Fruit fly (Drosophila melanogaster) whole organism, embryonic: ENCODE results near the gene PGRP-LF.

ENCODE experiments used
- CG11560 ChIP-seq: fragments of 200-800 bp; sonication (Bioruptor generic); IDR thresholded peaks from 3 replicates; pipeline ENCODE4 v1.3.6; 2022; ENCODE audit warnings: missing biosample characterization, missing genetic modification characterization
- CG12071 ChIP-seq: fragments of 200-800 bp; sonication (Bioruptor generic); optimal IDR thresholded peaks from 3 replicates; lab custom pipeline; 2018; ENCODE audit warnings: missing biosample characterization, mild to moderate bottlenecking, missing genetic modification characterization
- CG12391 ChIP-seq: fragments of 200-800 bp; sonication (Bioruptor generic); optimal IDR thresholded peaks from 3 replicates; lab custom pipeline; 2018; ENCODE audit warnings: missing biosample characterization, mild to moderate bottlenecking, missing genetic modification characterization, moderate library complexity
- CG1529 ChIP-seq: fragments of 200-800 bp; sonication (Bioruptor generic); optimal IDR thresholded peaks from 3 replicates; lab custom pipeline; 2018; ENCODE audit warnings: missing biosample characterization, missing genetic modification characterization
- CG16779 ChIP-seq: fragments of 200-800 bp; sonication (Bioruptor generic); IDR thresholded peaks from 2 replicates; pipeline ENCODE4 v1.3.6; 2022; ENCODE audit warnings: missing biosample characterization, missing genetic modification characterization
- CG2202 ChIP-seq: fragments of 200-800 bp; sonication (Bioruptor generic); optimal IDR thresholded peaks from 2 replicates; lab custom pipeline; 2018; ENCODE audit warnings: missing biosample characterization, mild to moderate bottlenecking, missing genetic modification characterization
- CG2889 ChIP-seq: fragments of 200-800 bp; sonication (Bioruptor generic); IDR thresholded peaks from 3 replicates; pipeline ENCODE4 v1.3.6; 2022; ENCODE audit warnings: missing biosample characterization, missing genetic modification characterization
- CG3065 ChIP-seq: fragments of 200-800 bp; sonication (Bioruptor generic); optimal IDR thresholded peaks from 2 replicates; lab custom pipeline; 2016; ENCODE audit warnings: missing biosample characterization, missing genetic modification characterization
- CG3838 ChIP-seq: fragments of 200-800 bp; sonication (Bioruptor generic); optimal IDR thresholded peaks from 3 replicates; lab custom pipeline; 2016; ENCODE audit warnings: missing biosample characterization, missing genetic modification characterization
- CG3847 ChIP-seq: fragments of 200-800 bp; sonication (Bioruptor generic); IDR thresholded peaks from 2 replicates; pipeline ENCODE4 v1.3.6; 2022; ENCODE audit warnings: missing biosample characterization, missing genetic modification characterization
- CG4328 ChIP-seq: fragments of 200-800 bp; sonication (Bioruptor generic); optimal IDR thresholded peaks from 3 replicates; lab custom pipeline; 2017; ENCODE audit warnings: missing biosample characterization, missing genetic modification reagents, missing genetic modification characterization
- CG43689 ChIP-seq: fragments of 200-800 bp; sonication (Bioruptor generic); IDR thresholded peaks from 2 replicates; pipeline ENCODE4 v1.3.6; 2022; ENCODE audit warnings: missing biosample characterization, missing genetic modification characterization
- CG4617 ChIP-seq: fragments of 200-800 bp; sonication (Bioruptor generic); optimal IDR thresholded peaks from 3 replicates; lab custom pipeline; 2016; ENCODE audit warnings: missing biosample characterization, missing genetic modification characterization, borderline replicate concordance
- CG8359 ChIP-seq: fragments of 200-800 bp; sonication (Bioruptor generic); optimal IDR thresholded peaks from 2 replicates; lab custom pipeline; 2017; ENCODE audit warnings: missing biosample characterization, mild to moderate bottlenecking, missing genetic modification characterization, borderline replicate concordance
- CG9932 ChIP-seq: fragments of 200-800 bp; sonication (Bioruptor generic); IDR thresholded peaks from 2 replicates; pipeline ENCODE4 v1.3.6; 2022; ENCODE audit warnings: missing biosample characterization, missing genetic modification characterization
- Drgx ChIP-seq: fragments of 200-800 bp; sonication (Bioruptor generic); IDR thresholded peaks from 2 replicates; pipeline ENCODE4 v1.3.6; 2022; ENCODE audit warnings: missing biosample characterization, missing genetic modification characterization
- H15 ChIP-seq: fragments of 200-800 bp; sonication (Bioruptor generic); IDR thresholded peaks from 3 replicates; pipeline ENCODE4 v1.3.6; 2022; ENCODE audit warnings: missing biosample characterization, missing genetic modification characterization
- HmgZ ChIP-seq: fragments of 200-800 bp; sonication (Bioruptor generic); optimal IDR thresholded peaks from 2 replicates; lab custom pipeline; 2018; ENCODE audit warnings: missing biosample characterization, mild to moderate bottlenecking, missing genetic modification characterization
- NFAT ChIP-seq: fragments of 200-800 bp; sonication (Bioruptor generic); IDR thresholded peaks from 2 replicates; pipeline ENCODE4 v1.3.6; 2022; ENCODE audit warnings: missing biosample characterization, missing genetic modification characterization
- Scr ChIP-seq: fragments of 200-800 bp; sonication (Bioruptor generic); IDR thresholded peaks from 2 replicates; pipeline ENCODE4 v1.3.6; 2022; ENCODE audit warnings: missing biosample characterization, missing genetic modification characterization; ENCODE audit not compliant: partially characterized antibody
- Usf ChIP-seq: fragments of 200-800 bp; sonication (Bioruptor generic); optimal IDR thresholded peaks from 2 replicates; lab custom pipeline; 2017; ENCODE audit warnings: missing genotype, missing biosample characterization, missing genetic modification characterization
- al ChIP-seq: fragments of 200-800 bp; sonication (Bioruptor generic); IDR thresholded peaks from 2 replicates; pipeline ENCODE4 v1.3.6; 2022; ENCODE audit warnings: missing biosample characterization, missing genetic modification characterization
- amos ChIP-seq: fragments of 200-800 bp; sonication (Bioruptor generic); IDR thresholded peaks from 2 replicates; pipeline ENCODE4 v1.3.6; 2022; ENCODE audit warnings: missing biosample characterization, missing genetic modification characterization; ENCODE audit not compliant: partially characterized antibody
- ase ChIP-seq: fragments of 200-800 bp; sonication (Bioruptor generic); IDR thresholded peaks from 3 replicates; pipeline ENCODE4 v1.3.6; 2022; ENCODE audit warnings: missing biosample characterization, missing genetic modification characterization
- ash1 ChIP-seq: fragments of 200-800 bp; sonication (Bioruptor generic); optimal IDR thresholded peaks from 2 replicates; lab custom pipeline; 2018; ENCODE audit warnings: missing biosample characterization, mild to moderate bottlenecking, missing genetic modification characterization
- bsh ChIP-seq, 2 experiments: fragments of 200-800 bp; sonication (Bioruptor generic); optimal IDR thresholded peaks; 2 replicates each; lab custom pipeline; 2017 to 2018; ENCODE audit warnings: mild to moderate bottlenecking in 2 of 2, missing biosample characterization in 2 of 2, missing genetic modification characterization in 2 of 2, moderate library complexity in 1 of 2
- btn ChIP-seq: fragments of 200-800 bp; sonication (Bioruptor generic); optimal IDR thresholded peaks from 2 replicates; lab custom pipeline; 2016; ENCODE audit warnings: missing biosample characterization, missing genetic modification characterization
- cato ChIP-seq: fragments of 200-800 bp; sonication (Bioruptor generic); optimal IDR thresholded peaks from 2 replicates; lab custom pipeline; 2016; ENCODE audit warnings: missing biosample characterization, missing genetic modification characterization, borderline replicate concordance
- corto ChIP-seq: fragments of 200-800 bp; sonication (Bioruptor generic); optimal IDR thresholded peaks from 2 replicates; lab custom pipeline; 2016; ENCODE audit warnings: missing biosample characterization, mild to moderate bottlenecking, missing genetic modification characterization, moderate library complexity
- dati ChIP-seq: fragments of 200-800 bp; sonication (Bioruptor generic); IDR thresholded peaks from 2 replicates; pipeline ENCODE4 v1.3.6; 2022; ENCODE audit warnings: missing biosample characterization, missing genetic modification characterization
- dimm ChIP-seq: fragments of 200-800 bp; sonication (Bioruptor generic); IDR thresholded peaks from 2 replicates; pipeline ENCODE4 v1.3.6; 2022; ENCODE audit warnings: missing biosample characterization, missing genetic modification characterization
- fru ChIP-seq: fragments of >200 bp; optimal IDR thresholded peaks from 2 replicates; lab custom pipeline; 2017
- ftz-f1 ChIP-seq: fragments of 200-800 bp; sonication (Bioruptor generic); optimal IDR thresholded peaks from 2 replicates; lab custom pipeline; 2016; ENCODE audit warnings: missing biosample characterization, missing genetic modification characterization
- gro ChIP-seq: fragments of 200-800 bp; sonication (Bioruptor generic); optimal IDR thresholded peaks from 2 replicates; lab custom pipeline; 2016; ENCODE audit warnings: missing biosample characterization, missing genetic modification characterization
- inv ChIP-seq: fragments of 200-800 bp; sonication (Bioruptor generic); IDR thresholded peaks from 2 replicates; pipeline ENCODE4 v1.3.6; 2022; ENCODE audit warnings: missing biosample characterization, missing genetic modification characterization; ENCODE audit not compliant: partially characterized antibody
- lola ChIP-seq, 3 experiments: fragments of >200 bp in 2 of 3; fragments of 200-800 bp in 1 of 3; sonication (Bioruptor generic) in 1 of 3; optimal IDR thresholded peaks; 2 replicates each; lab custom pipeline; 2017 to 2019; ENCODE audit warnings: missing biosample characterization in 3 of 3, missing genetic modification characterization in 3 of 3, mild to moderate bottlenecking in 1 of 3, moderate library complexity in 1 of 3
- mld ChIP-seq: fragments of 200-800 bp; sonication (Bioruptor generic); IDR thresholded peaks from 3 replicates; pipeline ENCODE4 v1.3.6; 2022; ENCODE audit warnings: missing biosample characterization, missing genetic modification characterization; ENCODE audit not compliant: partially characterized antibody
- nerfin-2 ChIP-seq: fragments of 200-800 bp; sonication (Bioruptor generic); IDR thresholded peaks from 2 replicates; pipeline ENCODE4 v1.3.6; 2022; ENCODE audit warnings: missing biosample characterization, missing genetic modification characterization; ENCODE audit not compliant: partially characterized antibody
- run ChIP-seq: fragments of 200-800 bp; sonication (Bioruptor generic); optimal IDR thresholded peaks from 3 replicates; lab custom pipeline; 2018; ENCODE audit warnings: missing biosample characterization, mild to moderate bottlenecking, missing genetic modification characterization
- salm ChIP-seq: fragments of 200-800 bp; sonication (Bioruptor generic); optimal IDR thresholded peaks from 2 replicates; lab custom pipeline; 2018; ENCODE audit warnings: missing biosample characterization, mild to moderate bottlenecking, missing genetic modification characterization
- so ChIP-seq: fragments of 200-800 bp; sonication (Bioruptor generic); IDR thresholded peaks from 3 replicates; pipeline ENCODE4 v1.3.6; 2022; ENCODE audit warnings: missing biosample characterization, missing genetic modification characterization
- ssp ChIP-seq: fragments of 200-800 bp; sonication (Bioruptor generic); IDR thresholded peaks from 2 replicates; pipeline ENCODE4 v1.3.6; 2022; ENCODE audit warnings: missing biosample characterization, missing genetic modification characterization
- stc ChIP-seq: fragments of 200-800 bp; sonication (Bioruptor generic); IDR thresholded peaks from 2 replicates; pipeline ENCODE4 v1.3.6; 2022; ENCODE audit warnings: missing biosample characterization, missing genetic modification characterization
- toy ChIP-seq: fragments of 200-800 bp; sonication (Bioruptor generic); IDR thresholded peaks from 2 replicates; pipeline ENCODE4 v1.3.6; 2022; ENCODE audit warnings: missing biosample characterization, missing genetic modification characterization
- unc-4 ChIP-seq: fragments of 200-800 bp; sonication (Bioruptor generic); IDR thresholded peaks from 2 replicates; pipeline ENCODE4 v1.3.6; 2022; ENCODE audit warnings: missing biosample characterization, missing genetic modification characterization; ENCODE audit not compliant: partially characterized antibody
- vfl ChIP-seq: fragments of 200-800 bp; sonication (Bioruptor generic); optimal IDR thresholded peaks from 2 replicates; lab custom pipeline; 2016; ENCODE audit warnings: missing biosample characterization, missing genetic modification characterization
- vvl ChIP-seq: fragments of 200-800 bp; sonication (Bioruptor generic); IDR thresholded peaks from 2 replicates; pipeline ENCODE4 v1.3.6; 2022; ENCODE audit warnings: missing biosample characterization, missing genetic modification characterization
- zen ChIP-seq: fragments of 200-800 bp; sonication (Bioruptor generic); optimal IDR thresholded peaks from 3 replicates; lab custom pipeline; 2018; ENCODE audit warnings: missing biosample characterization, mild to moderate bottlenecking, missing genetic modification characterization, moderate library complexity

PGRP-LF gene

dm6 chr3L:9377198-9378035 lies 28.0 kb downstream of the PGRP-LF start, which contains the start of gene Hsp26 (continued):
- TF ChIP-seq ase (peak; percentile 78), CG3065 (GFP tag; lab: Kevin White, UChicago) (peak; percentile 57), fru (no peak), bsh (GFP tag; optimal IDR thresholded peaks at IDR 0.05; lab: Kevin White, UChicago) (peak; percentile 74 to 93), so (GFP tag; lab: Robert Waterston, UW) (peak; percentile 92), corto (GFP tag; lab: Kevin White, UChicago) (peak; percentile 79), dimm (GFP tag; lab: Robert Waterston, UW) (peak; percentile 58; the same call in 1 of the 2 replicates), CG43689 (GFP tag; lab: Robert Waterston, UW) (peak; percentile 71), vfl (GFP tag; lab: Kevin White, UChicago) (peak; percentile 70), al (peak; percentile 35; the same call in 1 of the 2 replicates), lola (GFP tag; optimal IDR thresholded peaks at IDR 0.05; lab: Kevin White, UChicago) (peak in 1 of 3 experiments; percentile 76), CG4328 (GFP tag; lab: Kevin White, UChicago) (peak; percentile 13), CG3847 (GFP tag; lab: Robert Waterston, UW) (peak; percentile 66), HmgZ (tag; lab: Kevin White, UChicago) (peak; percentile 72), dati (GFP tag; lab: Robert Waterston, UW) (0 out of 2 replicates have a peak, but pooled peaks have one; percentile 19), CG2889 (GFP tag; lab: Robert Waterston, UW) (peak; percentile 63; the same call in 2 of the 3 replicates), cato (peak; percentile 75), toy (GFP tag; lab: Robert Waterston, UW) (no peak), amos (no peak), run (peak; percentile 77), CG1529 (GFP tag; lab: Kevin White, UChicago) (peak; percentile 81), Scr (GFP tag; lab: Robert Waterston, UW) (no peak), CG2202 (peak; percentile 80), CG12071 (peak; percentile 49), salm (tag; lab: Kevin White, UChicago) (peak; percentile 85), CG8359 (GFP tag; lab: Kevin White, UChicago) (peak; percentile 34), nerfin-2 (GFP tag; lab: Robert Waterston, UW) (no peak), CG16779 (GFP tag; lab: Robert Waterston, UW) (no peak; the same call in 1 of the 2 replicates), H15 (GFP tag; lab: Robert Waterston, UW) (no peak), CG12391 (tag; lab: Kevin White, UChicago) (peak; percentile 90), Drgx (GFP tag; lab: Robert Waterston, UW) (peak; percentile 96), CG4617 (peak; percentile 44), gro (peak; percentile 80), stc (GFP tag; lab: Robert Waterston, UW) (peak; percentile 92), CG3838 (GFP tag; lab: Kevin White, UChicago) (peak; percentile 34), vvl (GFP tag; lab: Robert Waterston, UW) (peak; percentile 96), Usf (GFP tag; lab: Kevin White, UChicago) (no peak), unc-4 (0 out of 2 replicates have a peak, but pooled peaks have one; percentile 17), inv (GFP tag; lab: Robert Waterston, UW) (no peak), btn (GFP tag; lab: Kevin White, UChicago) (peak; percentile 46), zen (tag; lab: Kevin White, UChicago) (peak; percentile 24), ftz-f1 (GFP tag; lab: Kevin White, UChicago) (no peak), CG11560 (tag; lab: Robert Waterston, UW) (0 out of 3 replicates have a peak, but pooled peaks have one; percentile 29), ssp (GFP tag; lab: Robert Waterston, UW) (peak; percentile 66), ash1 (GFP tag; lab: Kevin White, UChicago) (no peak), mld (GFP tag; lab: Robert Waterston, UW) (no peak), NFAT (GFP tag; lab: Robert Waterston, UW) (peak; percentile 49; the same call in 1 of the 2 replicates), CG9932 (peak; percentile 61)
